Fruit fly (Drosophila melanogaster) whole organism, pupa: ENCODE measurements around the gene CG7530.
A peak's percentile ranks its signal among the peaks of the same experiment; 100 is the strongest.

ENCODE experiments used
- CG10348 ChIP-seq: fragments of 200-800 bp; sonication (Bioruptor generic); IDR thresholded peaks from 2 replicates; pipeline ENCODE4 v1.3.6; 2022; ENCODE audit warnings: missing biosample characterization, missing genetic modification characterization
- CG12605 ChIP-seq: fragments of 200-800 bp; sonication (Bioruptor generic); IDR thresholded peaks from 2 replicates; pipeline ENCODE4 v1.3.6; 2022; ENCODE audit warnings: missing biosample characterization, missing genetic modification characterization
- CG13204 ChIP-seq: fragments of 200-800 bp; sonication (Bioruptor generic); optimal IDR thresholded peaks from 2 replicates; lab custom pipeline; 2018; ENCODE audit warnings: missing biosample characterization, mild to moderate bottlenecking, missing genetic modification characterization, moderate library complexity
- CG14655 ChIP-seq: fragments of 200-800 bp; sonication (Bioruptor generic); optimal IDR thresholded peaks from 3 replicates; lab custom pipeline; 2017; ENCODE audit warnings: mild to moderate bottlenecking, missing biosample characterization, missing genetic modification reagents, missing genetic modification characterization
- CG15710 ChIP-seq: fragments of 200-800 bp; sonication (Bioruptor generic); optimal IDR thresholded peaks from 2 replicates; lab custom pipeline; 2018; ENCODE audit warnings: missing biosample characterization, mild to moderate bottlenecking, missing genetic modification characterization, moderate library complexity
- CG17806 ChIP-seq: fragments of 200-800 bp; sonication (Bioruptor generic); optimal IDR thresholded peaks from 2 replicates; lab custom pipeline; 2018; ENCODE audit warnings: missing biosample characterization, mild to moderate bottlenecking, missing genetic modification characterization, moderate library complexity
- CG32121 ChIP-seq: fragments of 200-800 bp; sonication (Bioruptor generic); IDR thresholded peaks from 2 replicates; pipeline ENCODE4 v1.3.6; 2022; ENCODE audit warnings: missing biosample characterization, missing genetic modification characterization
- CG34367 ChIP-seq: fragments of 200-800 bp; sonication (Bioruptor generic); optimal IDR thresholded peaks from 2 replicates; lab custom pipeline; 2018; ENCODE audit warnings: missing biosample characterization, mild to moderate bottlenecking, missing genetic modification characterization
- CG4496 ChIP-seq: fragments of 200-800 bp; sonication (Bioruptor generic); IDR thresholded peaks from 3 replicates; pipeline ENCODE4 v1.3.6; 2022; ENCODE audit warnings: missing biosample characterization, missing genetic modification characterization
- CG8159 ChIP-seq: fragments of 200-800 bp; sonication (Bioruptor generic); optimal IDR thresholded peaks from 3 replicates; lab custom pipeline; 2018; ENCODE audit warnings: missing biosample characterization, mild to moderate bottlenecking, missing genetic modification characterization, moderate library complexity
- CG8301 ChIP-seq: fragments of 200-800 bp; sonication (Bioruptor generic); optimal IDR thresholded peaks from 2 replicates; lab custom pipeline; 2018; ENCODE audit warnings: missing biosample characterization, mild to moderate bottlenecking, missing genetic modification characterization
- CG9948 ChIP-seq: fragments of 200-800 bp; sonication (Bioruptor generic); optimal IDR thresholded peaks from 2 replicates; lab custom pipeline; 2018; ENCODE audit warnings: missing biosample characterization, mild to moderate bottlenecking, missing genetic modification characterization, moderate library complexity
- D1 ChIP-seq: fragments of 200-800 bp; sonication (Bioruptor generic); optimal IDR thresholded peaks from 2 replicates; lab custom pipeline; 2018; ENCODE audit warnings: missing biosample characterization, mild to moderate bottlenecking, missing genetic modification characterization, moderate library complexity
- EcR ChIP-seq: fragments of 200-800 bp; sonication (Bioruptor generic); optimal IDR thresholded peaks from 3 replicates; lab custom pipeline; 2019; ENCODE audit warnings: missing biosample characterization, missing genetic modification characterization, mild to moderate bottlenecking, moderate library complexity, missing genetic modification reagents
- Ets98B ChIP-seq: fragments of 200-800 bp; sonication (Bioruptor generic); IDR thresholded peaks from 2 replicates; pipeline ENCODE4 v1.3.6; 2022; ENCODE audit warnings: missing biosample characterization, missing genetic modification characterization
- Pif1A ChIP-seq: fragments of 200-800 bp; sonication (Bioruptor generic); optimal IDR thresholded peaks from 3 replicates; lab custom pipeline; 2016; ENCODE audit warnings: missing biosample characterization, missing genetic modification characterization
- Pif1B ChIP-seq: fragments of 200-800 bp; sonication (Bioruptor generic); optimal IDR thresholded peaks from 3 replicates; lab custom pipeline; 2016; ENCODE audit warnings: missing biosample characterization, missing genetic modification characterization
- Snoo ChIP-seq: fragments of 200-800 bp; sonication (Bioruptor generic); optimal IDR thresholded peaks from 3 replicates; lab custom pipeline; 2017; ENCODE audit warnings: missing biosample characterization, mild to moderate bottlenecking, missing genetic modification characterization, inconsistent platforms
- fd96Ca ChIP-seq: fragments of 200-800 bp; sonication (Bioruptor generic); IDR thresholded peaks from 3 replicates; pipeline ENCODE4 v1.3.6; 2022; ENCODE audit warnings: missing biosample characterization, missing genetic modification characterization
- gl ChIP-seq: fragments of 200-800 bp; sonication (Bioruptor generic); optimal IDR thresholded peaks from 2 replicates; lab custom pipeline; 2018; ENCODE audit warnings: missing biosample characterization, mild to moderate bottlenecking, missing genetic modification characterization
- rn ChIP-seq: fragments of 200-800 bp; sonication (Bioruptor generic); IDR thresholded peaks from 2 replicates; pipeline ENCODE4 v1.3.6; 2022; ENCODE audit warnings: missing biosample characterization, missing genetic modification characterization

CG7530 gene

DNA sequence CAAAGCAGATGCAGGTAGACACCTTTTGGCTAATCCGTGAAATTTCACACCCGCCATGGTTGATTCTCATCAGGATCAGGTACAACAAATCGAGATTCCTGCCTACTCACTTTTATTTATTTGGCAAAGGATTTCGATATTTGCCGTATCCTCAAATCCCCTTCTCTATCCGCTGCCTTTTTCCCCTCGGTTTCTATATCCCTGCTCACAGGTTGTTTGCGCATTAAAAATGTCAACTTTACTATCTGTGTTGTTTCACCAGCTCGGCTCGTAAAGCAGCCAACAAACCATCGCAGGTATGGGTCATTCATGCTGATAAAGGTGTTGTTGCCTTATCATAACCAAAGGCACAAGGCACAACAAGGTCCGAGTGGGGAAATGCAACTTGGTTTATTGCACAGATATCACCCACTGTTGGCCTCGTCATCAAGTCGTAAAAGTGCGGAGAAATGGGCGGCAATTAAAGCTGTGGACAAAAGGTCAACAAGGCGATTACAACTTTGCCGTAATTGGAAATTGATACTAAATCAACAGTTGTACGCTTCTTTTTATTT lies 51.1 kb downstream of the CG7530 start:
- TF ChIP-seq CG8301 (tag; lab: Kevin White, UChicago), result no peak
- TF ChIP-seq CG32121 (GFP tag; lab: Robert Waterston, UW), result no peak
- TF ChIP-seq CG17806 (tag; lab: Kevin White, UChicago), result no peak
- TF ChIP-seq Pif1B (GFP tag; lab: Kevin White, UChicago), result peak; percentile 52
- TF ChIP-seq D1 (tag; lab: Kevin White, UChicago), result no peak
- peak; percentile 57; the same call in 1 of the 3 replicates for TF ChIP-seq fd96Ca
- TF ChIP-seq CG15710 (tag; lab: Kevin White, UChicago), result peak; percentile 3
- TF ChIP-seq CG12605 (GFP tag; lab: Robert Waterston, UW), result no peak
- TF ChIP-seq CG14655 (GFP tag; lab: Kevin White, UChicago), result peak; percentile 16
- TF ChIP-seq EcR (GFP tag; lab: Kevin White, UChicago), result peak; percentile 31
- peak; percentile 22; the same call in 1 of the 3 replicates for TF ChIP-seq CG4496
- TF ChIP-seq Pif1A, result peak; percentile 53
- TF ChIP-seq CG10348 (GFP tag; lab: Robert Waterston, UW), result no peak
- no peak for TF ChIP-seq gl
- TF ChIP-seq CG9948, result no peak
- TF ChIP-seq Ets98B, result no peak; the same call in 1 of the 2 replicates
- TF ChIP-seq Snoo, result peak; percentile 25
- no peak for TF ChIP-seq rn
- TF ChIP-seq CG8159 (tag; lab: Kevin White, UChicago), result peak; percentile 24
- TF ChIP-seq CG13204 (GFP tag; lab: Kevin White, UChicago), result no peak
- TF ChIP-seq CG34367 (tag; lab: Kevin White, UChicago), result no peak
- TF ChIP-seq, all 21 proteins: peak for 9

DNA sequence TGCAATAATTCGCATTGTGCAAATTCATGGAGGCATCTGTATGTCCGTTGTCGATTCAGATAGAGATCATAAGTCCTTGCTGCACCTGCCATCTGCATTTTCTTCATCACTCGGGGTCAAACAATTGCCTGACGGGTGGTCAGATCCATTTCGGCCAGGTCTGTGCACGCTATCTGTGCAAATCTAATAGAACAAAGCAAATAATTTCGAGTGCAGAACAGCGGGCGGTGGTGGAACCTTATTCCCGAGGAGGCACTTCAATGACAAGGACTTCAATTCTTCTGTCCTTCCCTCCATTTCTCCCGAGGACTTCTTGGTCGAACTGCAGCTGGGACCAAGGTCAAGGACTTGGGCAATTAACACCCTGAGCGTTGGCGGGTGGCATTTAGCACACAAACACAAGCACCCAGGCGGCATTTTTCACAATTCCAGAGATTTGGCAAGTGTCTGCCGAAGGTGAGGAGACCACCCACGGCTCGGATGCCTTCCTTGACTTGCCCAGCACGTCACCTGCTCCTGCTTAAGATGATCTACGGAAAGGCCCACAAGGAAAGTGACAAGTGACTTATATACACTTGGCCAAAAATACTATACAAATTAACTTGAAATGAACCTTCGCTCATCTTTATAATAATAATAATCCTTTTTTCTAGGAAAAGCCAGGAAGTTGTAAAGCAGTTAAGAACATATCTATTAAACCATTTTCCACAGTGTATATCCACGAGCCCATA lies 51.8 kb downstream of the CG7530 start:
- no peak for TF ChIP-seq rn
- TF ChIP-seq CG14655 (GFP tag; lab: Kevin White, UChicago), result no peak
- no peak for TF ChIP-seq CG34367 (tag; lab: Kevin White, UChicago)
- no peak for TF ChIP-seq CG12605 (GFP tag; lab: Robert Waterston, UW)
- 0 out of 3 replicates have a peak, but pooled peaks have one; percentile 20 for TF ChIP-seq fd96Ca
- no peak for TF ChIP-seq CG9948
- TF ChIP-seq, all 21 proteins: peak for 1

DNA sequence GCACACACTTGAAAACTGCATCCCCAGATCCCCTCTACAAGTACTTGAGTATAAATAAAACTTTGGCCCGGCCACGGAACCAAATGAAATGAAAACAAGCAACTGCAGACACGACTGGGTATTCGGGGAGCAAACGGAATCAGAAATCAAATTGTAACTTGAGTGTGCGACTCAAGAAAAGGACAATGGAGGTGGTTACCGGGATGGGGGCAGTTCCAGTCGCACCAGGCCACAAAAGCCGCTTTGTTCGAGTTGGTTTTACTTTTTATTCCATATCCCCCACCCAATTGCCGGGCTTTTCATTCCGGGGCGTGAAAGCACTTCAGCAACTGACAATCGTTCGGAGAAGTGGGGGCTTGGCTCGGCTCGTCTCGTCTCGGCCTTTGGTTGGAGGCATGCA lies 53.5 kb downstream of the CG7530 start:
- TF ChIP-seq CG4496, result no peak
- peak; percentile 57 for TF ChIP-seq EcR (GFP tag; lab: Kevin White, UChicago)
- TF ChIP-seq Ets98B, result no peak
- TF ChIP-seq CG8159 (tag; lab: Kevin White, UChicago), result peak; percentile 15
- TF ChIP-seq CG12605 (GFP tag; lab: Robert Waterston, UW), result no peak
- TF ChIP-seq fd96Ca, result 0 out of 3 replicates have a peak, but pooled peaks have one; percentile 30

DNA sequence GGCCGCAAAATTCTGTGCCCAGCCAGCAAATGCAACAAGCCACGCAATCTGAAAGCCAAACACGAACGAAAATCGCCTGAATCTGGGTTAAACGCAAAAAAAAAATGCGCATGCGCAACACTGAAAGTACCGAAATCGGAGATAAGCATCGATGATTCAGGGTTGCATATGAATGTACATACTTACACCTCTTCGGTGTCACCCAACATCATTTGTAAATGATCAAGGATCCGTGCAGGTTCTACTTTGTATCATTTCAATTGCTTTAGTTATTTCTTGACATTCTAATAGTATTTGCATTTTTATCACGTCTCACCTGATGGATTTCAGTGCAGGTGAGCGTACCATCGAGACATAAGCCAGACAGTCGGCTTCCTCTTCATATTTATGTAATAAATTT lies 54.2 kb downstream of the CG7530 start:
- TF ChIP-seq CG14655 (GFP tag; lab: Kevin White, UChicago) (peak; percentile 8), CG15710 (tag; lab: Kevin White, UChicago) (no peak)
- TF ChIP-seq, all 21 proteins: peak for 1

DNA sequence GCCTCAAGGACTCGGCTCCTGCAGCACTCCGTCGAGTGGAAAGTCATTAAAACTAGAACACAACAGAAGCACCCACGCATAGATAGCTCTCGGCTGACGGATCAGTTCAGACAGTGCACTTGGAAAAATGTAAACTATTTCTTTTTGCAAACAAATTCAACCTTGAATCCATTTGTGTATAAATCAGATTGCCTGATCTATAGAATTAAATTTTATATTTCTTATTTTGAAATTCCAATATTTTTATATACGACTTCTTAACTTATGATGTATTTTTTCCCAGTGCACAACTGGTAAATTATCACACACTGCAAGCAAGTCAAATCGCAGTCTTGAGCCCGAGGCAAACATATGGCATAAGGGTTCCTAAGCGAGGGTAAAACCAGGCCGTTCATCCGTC lies 56.5 kb downstream of the CG7530 start:
- TF ChIP-seq CG12605 (GFP tag; lab: Robert Waterston, UW), result peak; percentile 57; the same call in 1 of the 2 replicates
- TF ChIP-seq CG17806 (tag; lab: Kevin White, UChicago), result peak; percentile 71
- peak; percentile 64 for TF ChIP-seq CG9948
- no peak for TF ChIP-seq CG10348 (GFP tag; lab: Robert Waterston, UW)
- peak; percentile 48 for TF ChIP-seq Ets98B
- peak; percentile 42 for TF ChIP-seq CG8301 (tag; lab: Kevin White, UChicago)
- peak; percentile 72 for TF ChIP-seq CG4496
- peak; percentile 83 for TF ChIP-seq CG32121 (GFP tag; lab: Robert Waterston, UW)
- TF ChIP-seq D1 (tag; lab: Kevin White, UChicago), result no peak
- TF ChIP-seq CG15710 (tag; lab: Kevin White, UChicago), result peak; percentile 65
- 0 out of 3 replicates have a peak, but pooled peaks have one; percentile 34 for TF ChIP-seq fd96Ca
- TF ChIP-seq Pif1B (GFP tag; lab: Kevin White, UChicago), result peak; percentile 35
- TF ChIP-seq CG14655 (GFP tag; lab: Kevin White, UChicago), result peak; percentile 58
- peak; percentile 45 for TF ChIP-seq Pif1A
- TF ChIP-seq CG13204 (GFP tag; lab: Kevin White, UChicago), result no peak
- TF ChIP-seq CG8159 (tag; lab: Kevin White, UChicago), result peak; percentile 70
- TF ChIP-seq gl, result peak; percentile 4
- TF ChIP-seq Snoo, result peak; percentile 65
- peak; percentile 34; the same call in 1 of the 2 replicates for TF ChIP-seq rn
- TF ChIP-seq CG34367 (tag; lab: Kevin White, UChicago), result peak; percentile 32
- TF ChIP-seq EcR (GFP tag; lab: Kevin White, UChicago), result no peak
